Fruit fly (Drosophila melanogaster) whole organism, embryonic: ENCODE data around the gene jv.

Source experiments
- Ada2b ChIP-seq: fragments of 200-800 bp; sonication (Bioruptor generic); IDR thresholded peaks from 2 replicates; pipeline ENCODE4 v1.3.6; 2022; ENCODE audit warnings: missing biosample characterization, missing genetic modification characterization
- Atf3 ChIP-seq: fragments of 200-800 bp; sonication (Bioruptor generic); optimal IDR thresholded peaks from 3 replicates; lab custom pipeline; 2016; ENCODE audit warnings: missing biosample characterization, missing genetic modification characterization
- CG10431 ChIP-seq: fragments of 200-800 bp; sonication (Bioruptor generic); optimal IDR thresholded peaks from 3 replicates; lab custom pipeline; 2018; ENCODE audit warnings: missing biosample characterization, mild to moderate bottlenecking, missing genetic modification characterization
- CG10543 ChIP-seq: fragments of 200-800 bp; sonication (Bioruptor generic); optimal IDR thresholded peaks from 3 replicates; lab custom pipeline; 2017; ENCODE audit warnings: missing biosample characterization, mild to moderate bottlenecking, missing genetic modification characterization, moderate library complexity
- CG11247 ChIP-seq: fragments of 200-800 bp; sonication (Bioruptor generic); IDR thresholded peaks from 2 replicates; pipeline ENCODE4 v1.3.6; 2022; ENCODE audit warnings: missing biosample characterization, missing genetic modification characterization
- CG12659 ChIP-seq: fragments of 200-800 bp; sonication (Bioruptor generic); optimal IDR thresholded peaks from 3 replicates; lab custom pipeline; 2017; ENCODE audit warnings: mild to moderate bottlenecking, missing biosample characterization, missing genetic modification reagents, missing genetic modification characterization
- CG12769 ChIP-seq: fragments of 200-800 bp; sonication (Bioruptor generic); optimal IDR thresholded peaks from 2 replicates; lab custom pipeline; 2019; ENCODE audit warnings: missing biosample characterization, mild to moderate bottlenecking, missing genetic modification characterization, moderate library complexity
- CG15696 ChIP-seq: fragments of 200-800 bp; sonication (Bioruptor generic); optimal IDR thresholded peaks from 2 replicates; lab custom pipeline; 2019; ENCODE audit warnings: missing biosample characterization, mild to moderate bottlenecking, missing genetic modification characterization, moderate library complexity
- CG16779 ChIP-seq: fragments of 200-800 bp; sonication (Bioruptor generic); IDR thresholded peaks from 2 replicates; pipeline ENCODE4 v1.3.6; 2022; ENCODE audit warnings: missing biosample characterization, missing genetic modification characterization
- CG17359 ChIP-seq: fragments of 200-800 bp; sonication (Bioruptor generic); optimal IDR thresholded peaks from 3 replicates; lab custom pipeline; 2018; ENCODE audit warnings: missing biosample characterization, mild to moderate bottlenecking, missing genetic modification characterization, moderate library complexity
- CG30431 ChIP-seq: fragments of 200-800 bp; sonication (Bioruptor generic); optimal IDR thresholded peaks from 2 replicates; lab custom pipeline; 2017; ENCODE audit warnings: missing biosample characterization, missing genetic modification characterization
- CG31441 ChIP-seq: fragments of 200-800 bp; sonication (Bioruptor generic); IDR thresholded peaks from 2 replicates; pipeline ENCODE4 v1.3.6; 2022; ENCODE audit warnings: missing biosample characterization, missing genetic modification characterization
- CG3407 ChIP-seq: fragments of 200-800 bp; sonication (Bioruptor generic); optimal IDR thresholded peaks from 2 replicates; lab custom pipeline; 2018; ENCODE audit warnings: missing biosample characterization, mild to moderate bottlenecking, missing genetic modification characterization
- CG3726 ChIP-seq: fragments of 200-800 bp; sonication (Bioruptor generic); IDR thresholded peaks from 3 replicates; pipeline ENCODE4, ENCODE4 v1.3.6; 2022; ENCODE audit warnings: missing biosample characterization, missing genetic modification characterization
- CG4707 ChIP-seq: fragments of 200-800 bp; sonication (Bioruptor generic); optimal IDR thresholded peaks from 2 replicates; lab custom pipeline; 2018; ENCODE audit warnings: missing biosample characterization, mild to moderate bottlenecking, missing genetic modification characterization, moderate library complexity
- CG6854 ChIP-seq: fragments of 200-800 bp; sonication (Bioruptor generic); optimal IDR thresholded peaks from 3 replicates; lab custom pipeline; 2017; ENCODE audit warnings: missing biosample characterization, mild to moderate bottlenecking, missing genetic modification characterization
- Camta ChIP-seq: fragments of 200-800 bp; sonication (Bioruptor generic); optimal IDR thresholded peaks from 2 replicates; lab custom pipeline; 2016; ENCODE audit warnings: missing biosample characterization, missing genetic modification characterization
- Chrac-16 ChIP-seq: fragments of 200-800 bp; sonication (Bioruptor generic); optimal IDR thresholded peaks from 3 replicates; lab custom pipeline; 2016; ENCODE audit warnings: missing biosample characterization, missing genetic modification characterization
- Deaf1 ChIP-seq: fragments of 200-800 bp; optimal IDR thresholded peaks from 3 replicates; lab custom pipeline; 2019; ENCODE audit warnings: missing biosample characterization, mild to moderate bottlenecking, missing genetic modification characterization, moderate library complexity
- Dek ChIP-seq: fragments of 200-800 bp; sonication (Bioruptor generic); optimal IDR thresholded peaks from 3 replicates; lab custom pipeline; 2019; ENCODE audit warnings: missing biosample characterization, mild to moderate bottlenecking, missing genetic modification characterization, moderate library complexity
- E2f1 ChIP-seq: fragments of 200-800 bp; sonication (Bioruptor generic); IDR thresholded peaks from 2 replicates; pipeline ENCODE4 v1.3.6; 2022; ENCODE audit warnings: missing biosample characterization, missing genetic modification characterization
- Ets97D ChIP-seq: fragments of 200-800 bp; sonication (Bioruptor generic); optimal IDR thresholded peaks from 3 replicates; lab custom pipeline; 2016; ENCODE audit warnings: missing biosample characterization, missing genetic modification characterization
- H2.0 ChIP-seq: fragments of 200-800 bp; sonication (Bioruptor generic); IDR thresholded peaks from 2 replicates; pipeline ENCODE4 v1.3.6; 2022; ENCODE audit warnings: missing biosample characterization, missing genetic modification characterization
- HHEX ChIP-seq: fragments of 200-800 bp; sonication (Bioruptor generic); optimal IDR thresholded peaks from 3 replicates; lab custom pipeline; 2017; ENCODE audit warnings: missing biosample characterization, mild to moderate bottlenecking, missing genetic modification characterization, missing genetic modification reagents
- Hmr ChIP-seq: fragments of 200-800 bp; sonication (Bioruptor generic); optimal IDR thresholded peaks from 3 replicates; lab custom pipeline; 2017; ENCODE audit warnings: mild to moderate bottlenecking, missing biosample characterization, missing genetic modification reagents, missing genetic modification characterization
- Hr78 ChIP-seq, 2 experiments: fragments of 200-800 bp in 1 of 2; fragments of >200 bp in 1 of 2; sonication (Bioruptor generic) in 1 of 2; optimal IDR thresholded peaks; 2 replicates each; lab custom pipeline; 2017 to 2019; ENCODE audit warnings: missing biosample characterization in 2 of 2, missing genetic modification characterization in 2 of 2, mild to moderate bottlenecking in 1 of 2, moderate library complexity in 1 of 2
- Nf-YC ChIP-seq: fragments of 200-800 bp; optimal IDR thresholded peaks from 3 replicates; lab custom pipeline; 2019; ENCODE audit warnings: missing biosample characterization, mild to moderate bottlenecking, missing genetic modification characterization, moderate library complexity
- Optix ChIP-seq: fragments of 200-800 bp; sonication (Bioruptor generic); IDR thresholded peaks from 3 replicates; pipeline ENCODE4 v1.3.6; 2022; ENCODE audit warnings: missing biosample characterization, missing genetic modification characterization
- ato ChIP-seq: fragments of 200-800 bp; sonication (Bioruptor generic); IDR thresholded peaks from 2 replicates; pipeline ENCODE4 v1.3.6; 2022; ENCODE audit warnings: missing biosample characterization, missing genetic modification characterization; ENCODE audit not compliant: partially characterized antibody
- br ChIP-seq: fragments of >200 bp; optimal IDR thresholded peaks from 2 replicates; lab custom pipeline; 2017
- corto ChIP-seq: fragments of 200-800 bp; sonication (Bioruptor generic); optimal IDR thresholded peaks from 2 replicates; lab custom pipeline; 2016; ENCODE audit warnings: missing biosample characterization, mild to moderate bottlenecking, missing genetic modification characterization, moderate library complexity
- crol ChIP-seq: fragments of 200-800 bp; sonication (Bioruptor generic); IDR thresholded peaks from 2 replicates; pipeline ENCODE4 v1.3.6; 2022; ENCODE audit warnings: missing biosample characterization, missing genetic modification characterization
- fru ChIP-seq: fragments of >200 bp; optimal IDR thresholded peaks from 2 replicates; lab custom pipeline; 2017
- gce ChIP-seq: fragments of 200-800 bp; sonication (Bioruptor generic); IDR thresholded peaks from 3 replicates; pipeline ENCODE4 v1.3.6; 2022; ENCODE audit warnings: missing biosample characterization, missing genetic modification characterization
- gfzf ChIP-seq: fragments of 200-800 bp; sonication (Bioruptor generic); optimal IDR thresholded peaks from 2 replicates; lab custom pipeline; 2016; ENCODE audit warnings: missing biosample characterization, mild to moderate bottlenecking, missing genetic modification characterization, moderate library complexity
- hb ChIP-seq: fragments of 200-800 bp; sonication (Bioruptor generic); IDR thresholded peaks from 3 replicates; pipeline ENCODE4 v1.3.6; 2022; ENCODE audit warnings: missing biosample characterization, missing genetic modification characterization; ENCODE audit not compliant: partially characterized antibody
- her ChIP-seq: fragments of 200-800 bp; sonication (Bioruptor generic); optimal IDR thresholded peaks from 2 replicates; lab custom pipeline; 2016; ENCODE audit warnings: missing biosample characterization, missing genetic modification characterization
- nau ChIP-seq: fragments of 200-800 bp; sonication (Bioruptor generic); optimal IDR thresholded peaks from 3 replicates; lab custom pipeline; 2017; ENCODE audit warnings: missing biosample characterization, mild to moderate bottlenecking, missing genetic modification characterization, missing genetic modification reagents
- pan ChIP-seq, 4 experiments: fragments of >200 bp in 3 of 4; fragments of 200-800 bp in 1 of 4; sonication (Bioruptor generic) in 1 of 4; optimal IDR thresholded peaks in 3 of 4; IDR thresholded peaks in 1 of 4; 2 replicates each; pipeline versions ENCODE4 v1.3.6 to Lab custom; 2017 to 2022; ENCODE audit warnings: missing biosample characterization in 2 of 4, missing genetic modification characterization in 2 of 4, mixed read lengths in 1 of 4
- peb ChIP-seq: fragments of 200-800 bp; sonication (Bioruptor generic); IDR thresholded peaks from 2 replicates; pipeline ENCODE4 v1.3.6; 2022; ENCODE audit warnings: missing biosample characterization, missing genetic modification characterization
- pnt ChIP-seq: fragments of 200-800 bp; sonication (Bioruptor generic); optimal IDR thresholded peaks from 3 replicates; lab custom pipeline; 2016; ENCODE audit warnings: missing biosample characterization, missing genetic modification characterization
- ranshi ChIP-seq: fragments of 200-800 bp; sonication (Bioruptor generic); IDR thresholded peaks from 2 replicates; pipeline ENCODE4 v1.3.6; 2022; ENCODE audit warnings: missing biosample characterization, missing genetic modification characterization
- run ChIP-seq: fragments of 200-800 bp; sonication (Bioruptor generic); optimal IDR thresholded peaks from 3 replicates; lab custom pipeline; 2018; ENCODE audit warnings: missing biosample characterization, mild to moderate bottlenecking, missing genetic modification characterization
- slou ChIP-seq: fragments of 200-800 bp; sonication (Bioruptor generic); optimal IDR thresholded peaks from 3 replicates; lab custom pipeline; 2016; ENCODE audit warnings: missing biosample characterization, missing genetic modification characterization
- sna ChIP-seq: fragments of 200-800 bp; sonication (Bioruptor generic); IDR thresholded peaks from 2 replicates; pipeline ENCODE4 v1.3.6; 2022; ENCODE audit warnings: missing biosample characterization, missing genetic modification characterization; ENCODE audit not compliant: partially characterized antibody
- sqz ChIP-seq: fragments of 200-800 bp; sonication (Bioruptor generic); optimal IDR thresholded peaks from 3 replicates; lab custom pipeline; 2018; ENCODE audit warnings: missing biosample characterization, mild to moderate bottlenecking, missing genetic modification characterization
- tgo ChIP-seq: fragments of 200-800 bp; sonication (Bioruptor generic); IDR thresholded peaks from 3 replicates; pipeline ENCODE4 v1.3.6; 2022; ENCODE audit warnings: missing biosample characterization, missing genetic modification characterization
- vnd ChIP-seq: fragments of 200-800 bp; sonication (Bioruptor generic); IDR thresholded peaks from 3 replicates; pipeline ENCODE4 v1.3.6; 2022; ENCODE audit warnings: missing biosample characterization, missing genetic modification characterization; ENCODE audit not compliant: partially characterized antibody
- zf30C ChIP-seq: fragments of 200-800 bp; sonication (Bioruptor generic); optimal IDR thresholded peaks from 3 replicates; lab custom pipeline; 2018; ENCODE audit warnings: missing biosample characterization, mild to moderate bottlenecking, missing genetic modification characterization

The jv gene

dm6 chr3L:6550178-6550977 lies 38.9 kb downstream of the jv start, which contains the start of gene MCU (continued):
- TF ChIP-seq CG12769 (tag; lab: Kevin White, UChicago) = no peak
- no peak for TF ChIP-seq CG4707 (GFP tag; lab: Kevin White, UChicago)
- TF ChIP-seq CG16779 (GFP tag; lab: Robert Waterston, UW) = no peak
- TF ChIP-seq Optix (GFP tag; lab: Robert Waterston, UW) = no peak
- TF ChIP-seq CG3407 = no peak
- TF ChIP-seq hb (GFP tag; lab: Robert Waterston, UW) = peak; percentile 94
- TF ChIP-seq CG3726 = no peak
- no peak for TF ChIP-seq CG17359 (tag; lab: Kevin White, UChicago)
- no peak for TF ChIP-seq pnt (GFP tag; lab: Kevin White, UChicago)
- no peak for TF ChIP-seq nau (GFP tag; lab: Kevin White, UChicago)
- TF ChIP-seq sqz (GFP tag; lab: Kevin White, UChicago) = no peak
- TF ChIP-seq run = no peak
- TF ChIP-seq vnd (GFP tag; lab: Robert Waterston, UW) = peak; percentile 92
- TF ChIP-seq corto (GFP tag; lab: Kevin White, UChicago) = peak; percentile 55
- peak; percentile 94 for TF ChIP-seq sna (GFP tag; lab: Robert Waterston, UW)
- TF ChIP-seq Atf3 (GFP tag; lab: Kevin White, UChicago) = no peak
- TF ChIP-seq H2.0 (GFP tag; lab: Robert Waterston, UW) = no peak
- no peak for TF ChIP-seq br
- no peak for TF ChIP-seq zf30C (GFP tag; lab: Kevin White, UChicago)
- no peak for TF ChIP-seq her (GFP tag; lab: Kevin White, UChicago)
- peak in 1 of 2 experiments; percentile 99 for TF ChIP-seq Hr78 (GFP tag; optimal IDR thresholded peaks at IDR 0.05; lab: Kevin White, UChicago)
- TF ChIP-seq gce (GFP tag; lab: Robert Waterston, UW) = no peak
- TF ChIP-seq E2f1 (GFP tag; lab: Robert Waterston, UW) = no peak
- TF ChIP-seq tgo = no peak
- TF ChIP-seq Ada2b (GFP tag; lab: Robert Waterston, UW) = no peak
- no peak for TF ChIP-seq Nf-YC (tag; lab: Kevin White, UChicago)
- TF ChIP-seq CG30431 = no peak
- TF ChIP-seq ranshi (GFP tag; lab: Robert Waterston, UW) = peak; percentile 2; the same call in 1 of the 2 replicates
- TF ChIP-seq Deaf1 (tag; lab: Kevin White, UChicago) = peak; percentile 93
- no peak for TF ChIP-seq fru (lab: Kevin White, UChicago)
- no peak for TF ChIP-seq CG11247
- peak; percentile 56 for TF ChIP-seq CG12659 (GFP tag; lab: Kevin White, UChicago)
- TF ChIP-seq ato = peak; percentile 96
- TF ChIP-seq pan (optimal IDR thresholded peaks at IDR 0.05; lab: Kevin White, UChicago) = no peak
- no peak for TF ChIP-seq pan (GFP tag; optimal IDR thresholded peaks at IDR 0.05 in 1 of 2, IDR thresholded peaks at IDR 0.05 in 1 of 2)
- TF ChIP-seq peb (GFP tag; lab: Robert Waterston, UW) = no peak
- TF ChIP-seq Chrac-16 = no peak
- no peak for TF ChIP-seq HHEX (GFP tag; lab: Kevin White, UChicago)
- TF ChIP-seq CG15696 (tag; lab: Kevin White, UChicago) = no peak
- TF ChIP-seq CG10431 = no peak
- no peak for TF ChIP-seq crol (GFP tag; lab: Robert Waterston, UW)
- no peak for TF ChIP-seq Dek (tag; lab: Kevin White, UChicago)
- peak; percentile 53 for TF ChIP-seq Hmr (GFP tag; lab: Kevin White, UChicago)
- TF ChIP-seq Camta (GFP tag; lab: Kevin White, UChicago) = no peak
- peak; percentile 61 for TF ChIP-seq Ets97D
- TF ChIP-seq CG10543 (GFP tag; lab: Kevin White, UChicago) = no peak
- no peak for TF ChIP-seq slou (GFP tag; lab: Kevin White, UChicago)
- TF ChIP-seq CG31441 (GFP tag; lab: Robert Waterston, UW) = peak; percentile 75
- no peak for TF ChIP-seq CG6854
- peak; percentile 68 for TF ChIP-seq gfzf
